Worm (Caenorhabditis elegans) whole organism, L4 larva: Measurements from ENCODE around the gene lir-3.

Experiments
- F10B5.3 ChIP-seq: sonication (generic microtip); optimal IDR thresholded peaks from 2 replicates; lab custom pipeline; 2016; ENCODE audit warnings: mild to moderate bottlenecking, missing genetic modification characterization, missing compliant biosample characterization
- R02D3.7 ChIP-seq: fragments of 150-350 bp; sonication (generic microtip); optimal IDR thresholded peaks from 3 replicates; lab custom pipeline; 2014; ENCODE audit warnings: missing biosample characterization, missing genetic modification characterization
- T26A8.4 ChIP-seq: fragments of 200-800 bp; sonication (Bioruptor generic); IDR thresholded peaks from 2 replicates; pipeline ENCODE4 v1.3.6; 2022; ENCODE audit warnings: missing genetic modification characterization, missing compliant biosample characterization
- aha-1 ChIP-seq: fragments of 150-350 bp; peaks from one replicate; lab custom pipeline; 2014; ENCODE audit warnings: missing biosample characterization, missing genetic modification characterization
- ama-1 ChIP-seq: fragments of 150-350 bp; optimal IDR thresholded peaks from 2 replicates; lab custom pipeline; 2014; ENCODE audit warnings: inconsistent platforms, mixed read lengths
- daf-19 ChIP-seq: fragments of 200-800 bp; sonication (Bioruptor generic); conservative IDR thresholded peaks from 2 replicates; pipeline ENCODE4 v1.3.6; 2022; ENCODE audit warnings: missing genetic modification characterization, missing compliant biosample characterization
- dmd-6 ChIP-seq: fragments of 200-800 bp; sonication (Bioruptor generic); IDR thresholded peaks from 2 replicates; pipeline ENCODE4 v1.3.6; 2022; ENCODE audit warnings: missing genetic modification reagents, missing genetic modification characterization, missing compliant biosample characterization
- dve-1 ChIP-seq: sonication (generic microtip); optimal IDR thresholded peaks from 2 replicates; lab custom pipeline; 2017; ENCODE audit warnings: antibody characterized with exemption, mild to moderate bottlenecking, missing genetic modification characterization, missing compliant biosample characterization; ENCODE audit not compliant: insufficient read depth
- egl-43 ChIP-seq: fragments of 200-800 bp; sonication (Bioruptor generic); IDR thresholded peaks from 2 replicates; pipeline ENCODE4 v1.3.6; 2022; ENCODE audit warnings: missing genetic modification reagents, missing genetic modification characterization, missing compliant biosample characterization
- hif-1 ChIP-seq, 2 experiments: sonication (generic microtip); optimal IDR thresholded peaks; 2 replicates each; lab custom pipeline; 2016 to 2017; ENCODE audit warnings: missing compliant biosample characterization in 2 of 2, missing genetic modification characterization in 2 of 2, missing genetic modification reagents in 2 of 2, missing genotype in 2 of 2, mild to moderate bottlenecking in 1 of 2
- hlh-30 ChIP-seq: sonication (generic microtip); optimal IDR thresholded peaks from 2 replicates; lab custom pipeline; 2017; ENCODE audit warnings: antibody characterized with exemption, mild to moderate bottlenecking, missing genetic modification characterization, missing compliant biosample characterization; ENCODE audit not compliant: insufficient read depth
- lin-29 ChIP-seq: fragments of 200-800 bp; sonication (Bioruptor generic); IDR thresholded peaks from 2 replicates; pipeline ENCODE4 v1.3.6; 2022; ENCODE audit warnings: missing genetic modification reagents, missing genetic modification characterization, missing compliant biosample characterization
- lin-38 ChIP-seq: fragments of 200-800 bp; sonication (Bioruptor generic); IDR thresholded peaks from 2 replicates; pipeline ENCODE4 v1.3.6; 2022; ENCODE audit warnings: missing genetic modification reagents, missing genetic modification characterization, missing compliant biosample characterization
- lsy-2 ChIP-seq, 2 experiments: fragments of 150-350 bp in 1 of 2; sonication (generic microtip) in 1 of 2; optimal IDR thresholded peaks; 2 replicates each; lab custom pipeline; 2014 to 2017; ENCODE audit warnings: missing biosample characterization in 2 of 2, missing genetic modification characterization in 2 of 2
- mdl-1 ChIP-seq, 2 experiments: fragments of 150-350 bp in 1 of 2; sonication (generic microtip) in 1 of 2; optimal IDR thresholded peaks; 2 replicates each; lab custom pipeline; 2014 to 2017; ENCODE audit warnings: missing biosample characterization in 2 of 2, missing genetic modification characterization in 2 of 2
- mdt-29 ChIP-seq: fragments of 200-800 bp; sonication (Bioruptor generic); IDR thresholded peaks from 2 replicates; pipeline ENCODE4 v1.3.6; 2022; ENCODE audit warnings: missing genetic modification reagents, missing genetic modification characterization, missing compliant biosample characterization
- mes-2 ChIP-seq: sonication (generic microtip); optimal IDR thresholded peaks from 2 replicates; lab custom pipeline; 2016; ENCODE audit warnings: missing genotype, mild to moderate bottlenecking, missing genetic modification characterization, missing compliant biosample characterization; ENCODE audit not compliant: poor library complexity, severe bottlenecking
- nhr-111 ChIP-seq: fragments of 200-800 bp; sonication (Bioruptor generic); optimal IDR thresholded peaks from 2 replicates; lab custom pipeline; 2018; ENCODE audit warnings: mild to moderate bottlenecking, missing genetic modification characterization, missing compliant biosample characterization
- nhr-237 ChIP-seq: sonication (generic microtip); optimal IDR thresholded peaks from 2 replicates; lab custom pipeline; 2017; ENCODE audit warnings: missing biosample characterization, missing genetic modification characterization
- nhr-28 ChIP-seq: fragments of 150-350 bp; optimal IDR thresholded peaks from 2 replicates; lab custom pipeline; 2014; ENCODE audit warnings: missing biosample characterization, missing genetic modification characterization
- nhr-6 ChIP-seq: fragments of 150-350 bp; optimal IDR thresholded peaks from 2 replicates; lab custom pipeline; 2014; ENCODE audit warnings: missing biosample characterization, missing genetic modification characterization
- nhr-77 ChIP-seq: fragments of 150-350 bp; optimal IDR thresholded peaks from 2 replicates; lab custom pipeline; 2014; ENCODE audit warnings: missing biosample characterization, missing genetic modification characterization
- pha-4 ChIP-seq, 2 experiments: fragments of 150-350 bp in 1 of 2; fragments of 200-800 bp in 1 of 2; sonication (Bioruptor generic) in 1 of 2; IDR thresholded peaks in 1 of 2; optimal IDR thresholded peaks in 1 of 2; 2 replicates each; pipeline versions ENCODE4 v1.3.6 to Lab custom; 2014 to 2022; ENCODE audit warnings: missing genetic modification characterization in 2 of 2, missing genetic modification reagents in 2 of 2, missing biosample characterization in 1 of 2, missing compliant biosample characterization in 1 of 2
- sdz-12 ChIP-seq: fragments of 200-800 bp; sonication (Bioruptor generic); optimal IDR thresholded peaks from 2 replicates; lab custom pipeline; 2018; ENCODE audit warnings: mild to moderate bottlenecking, missing genetic modification characterization, missing compliant biosample characterization
- snpc-1.2 ChIP-seq: fragments of 200-800 bp; sonication (Bioruptor generic); IDR thresholded peaks from 2 replicates; pipeline ENCODE4 v1.3.6; 2022; ENCODE audit warnings: missing genetic modification reagents, missing genetic modification characterization, missing compliant biosample characterization
- tra-1 ChIP-seq: fragments of 200-800 bp; sonication (Bioruptor generic); IDR thresholded peaks from 2 replicates; pipeline ENCODE4 v1.3.6; 2022; ENCODE audit warnings: missing genetic modification reagents, missing genetic modification characterization, missing compliant biosample characterization
- unc-130 ChIP-seq: sonication (generic microtip); optimal IDR thresholded peaks from 2 replicates; lab custom pipeline; 2016; ENCODE audit warnings: missing genetic modification reagents, missing genetic modification characterization, missing compliant biosample characterization
- unc-39 ChIP-seq: sonication (generic microtip); optimal IDR thresholded peaks from 2 replicates; lab custom pipeline; 2017; ENCODE audit warnings: missing biosample characterization, missing genetic modification characterization
- unc-62 ChIP-seq, 3 experiments: fragments of 150-350 bp in 1 of 3; sonication (generic microtip); optimal IDR thresholded peaks in 2 of 3; peaks in 1 of 3; 1 replicate in 1 of 3; 2 replicates in 2 of 3; lab custom pipeline; 2014 to 2017; ENCODE audit warnings: missing biosample characterization in 3 of 3, missing genetic modification characterization in 3 of 3, missing genetic modification reagents in 3 of 3, missing genotype in 1 of 3
- zag-1 ChIP-seq: fragments of 150-350 bp; optimal IDR thresholded peaks from 2 replicates; lab custom pipeline; 2014; ENCODE audit warnings: missing biosample characterization, missing genetic modification characterization

The lir-3 gene

ce11 chrII:11178737-11179136, 5.9 kb downstream of the lir-3 start:
- TF ChIP-seq nhr-28 (peak; percentile 44), unc-62 (GFP tag; optimal IDR thresholded peaks at IDR 0.05 in 1 of 2; lab: Kevin White, UChicago) (peak in 1 of 2 experiments; percentile 68), unc-62 (tag; optimal IDR thresholded peaks at IDR 0.05; lab: Kevin White, UChicago) (no peak), egl-43 (GFP tag; lab: Robert Waterston, UW) (no peak)
- TF ChIP-seq, all 104 proteins: peak for 2

- TF ChIP-seq pha-4 (GFP tag; IDR thresholded peaks at IDR 0.05; lab: Robert Waterston, UW) (no peak), pha-4 (tag; optimal IDR thresholded peaks at IDR 0.05; lab: Kevin White, UChicago) (no peak), aha-1 (tag; lab: Kevin White, UChicago) (peak; percentile 62), sdz-12 (GFP tag; lab: Kevin White, UChicago) (no peak)
These were observed 7.2 kb downstream of the lir-3 start, which contains the start of gene F37H8.6 for ce11 chrII:11177376-11177775. F37H8.6 (minus strand) TSS chrII:11177476.

ce11 chrII:11176441-11176840, 8.2 kb downstream of the lir-3 start:
- TF ChIP-seq lin-38 (GFP tag; lab: Robert Waterston, UW) (peak; percentile 52), zag-1 (tag; lab: Kevin White, UChicago) (no peak), lsy-2 (tag; optimal IDR thresholded peaks at IDR 0.05; lab: Kevin White, UChicago) (peak in 1 of 2 experiments; percentile 7), mes-2 (peak; percentile 90), ama-1 (lab: Kevin White, UChicago) (no peak), aha-1 (tag; lab: Kevin White, UChicago) (peak; percentile 98), unc-62 (GFP tag; optimal IDR thresholded peaks at IDR 0.05 in 1 of 2; lab: Kevin White, UChicago) (peak in 1 of 2 experiments; percentile 41), unc-62 (tag; optimal IDR thresholded peaks at IDR 0.05; lab: Kevin White, UChicago) (no peak), nhr-77 (no peak), dmd-6 (GFP tag; lab: Robert Waterston, UW) (no peak), hlh-30 (tag; lab: Kevin White, UChicago) (peak; percentile 37), hif-1 (tag; optimal IDR thresholded peaks at IDR 0.05; lab: Kevin White, UChicago) (peak in 1 of 2 experiments; percentile 51)

ce11 chrII:11175347-11175746, 9.3 kb downstream of the lir-3 start:
- no peak for TF ChIP-seq tra-1 (GFP tag; lab: Robert Waterston, UW)
- TF ChIP-seq lsy-2 (tag; optimal IDR thresholded peaks at IDR 0.05; lab: Kevin White, UChicago), result peak in 1 of 2 experiments; percentile 12
- TF ChIP-seq R02D3.7 (tag; lab: Kevin White, UChicago), result no peak
- no peak for TF ChIP-seq unc-130 (GFP tag; lab: Kevin White, UChicago)
- no peak for TF ChIP-seq dmd-6 (GFP tag; lab: Robert Waterston, UW)
- TF ChIP-seq lin-38 (GFP tag; lab: Robert Waterston, UW), result peak; percentile 87
- no peak for TF ChIP-seq F10B5.3 (tag; lab: Kevin White, UChicago)
- TF ChIP-seq dve-1 (tag; lab: Kevin White, UChicago), result peak; percentile 13
- no peak for TF ChIP-seq lin-29 (GFP tag; lab: Robert Waterston, UW)
- TF ChIP-seq nhr-111, result no peak
- no peak for TF ChIP-seq unc-39 (tag; lab: Kevin White, UChicago)
- TF ChIP-seq T26A8.4, result no peak
- no peak for TF ChIP-seq nhr-6 (tag; lab: Kevin White, UChicago)
- peak in 1 of 2 experiments; percentile 21 for TF ChIP-seq mdl-1 (tag; optimal IDR thresholded peaks at IDR 0.05; lab: Kevin White, UChicago)
- no peak for TF ChIP-seq nhr-237 (tag; lab: Kevin White, UChicago)
- peak; percentile 8 for TF ChIP-seq nhr-77
- no peak for TF ChIP-seq mdt-29
- peak; percentile 64 for TF ChIP-seq mes-2
- TF ChIP-seq daf-19 (GFP tag; lab: Robert Waterston, UW), result no peak
- no peak for TF ChIP-seq snpc-1.2 (GFP tag; lab: Robert Waterston, UW)

ce11 chrII:11170495-11170894, 14.1 kb downstream of the lir-3 start:
- TF ChIP-seq lin-38 (GFP tag; lab: Robert Waterston, UW), result peak; percentile 61
